Worm (Caenorhabditis elegans) whole organism, L1 larva: ENCODE data around the gene sru-37.

Source experiments
- C04F5.9 ChIP-seq: sonication (generic microtip); optimal IDR thresholded peaks from 2 replicates; lab custom pipeline; 2016; ENCODE audit warnings: missing genetic modification characterization, missing compliant biosample characterization
- C16A3.4 ChIP-seq: fragments of 150-350 bp; optimal IDR thresholded peaks from 2 replicates; lab custom pipeline; 2014; ENCODE audit warnings: missing biosample characterization, missing genetic modification characterization
- F16B12.6 ChIP-seq: fragments of 150-350 bp; optimal IDR thresholded peaks from 2 replicates; lab custom pipeline; 2014; ENCODE audit warnings: missing biosample characterization, missing genetic modification characterization
- blmp-1 ChIP-seq: fragments of 150-350 bp; optimal IDR thresholded peaks from 2 replicates; lab custom pipeline; 2014; ENCODE audit warnings: missing biosample characterization, missing genetic modification characterization
- ceh-90 ChIP-seq: sonication (generic microtip); optimal IDR thresholded peaks from 2 replicates; lab custom pipeline; 2016; ENCODE audit warnings: missing genetic modification characterization, missing compliant biosample characterization
- dpl-1 ChIP-seq, 3 experiments: fragments of 150-350 bp in 2 of 3; sonication (generic microtip) in 1 of 3; optimal IDR thresholded peaks; 2 replicates each; lab custom pipeline; 2014 to 2017; ENCODE audit warnings: missing biosample characterization in 3 of 3, missing genetic modification characterization in 3 of 3, missing genetic modification reagents in 3 of 3
- efl-3 ChIP-seq: fragments of 200-800 bp; sonication (Bioruptor generic); optimal IDR thresholded peaks from 2 replicates; lab custom pipeline; 2018; ENCODE audit warnings: mild to moderate bottlenecking, missing genetic modification characterization, missing compliant biosample characterization
- egl-13 ChIP-seq: sonication (generic microtip); optimal IDR thresholded peaks from 2 replicates; lab custom pipeline; 2016; ENCODE audit warnings: missing genotype, missing genetic modification reagents, missing genetic modification characterization, missing compliant biosample characterization
- egl-27 ChIP-seq, 2 experiments: fragments of 150-350 bp in 1 of 2; sonication (generic microtip); optimal IDR thresholded peaks; 3 replicates each; lab custom pipeline; 2017 to 2018; ENCODE audit warnings: missing biosample characterization in 2 of 2, missing genetic modification characterization in 2 of 2, missing genetic modification reagents in 2 of 2
- elt-2 ChIP-seq: sonication (generic microtip); optimal IDR thresholded peaks from 2 replicates; lab custom pipeline; 2016; ENCODE audit warnings: missing genetic modification characterization, mild to moderate bottlenecking, inconsistent platforms, missing compliant biosample characterization, missing genetic modification reagents
- ets-5 ChIP-seq: fragments of 200-800 bp; sonication (Bioruptor generic); IDR thresholded peaks from 2 replicates; pipeline ENCODE4 v1.3.6; 2022; ENCODE audit warnings: missing genetic modification characterization, missing compliant biosample characterization
- fkh-4 ChIP-seq: sonication (generic microtip); optimal IDR thresholded peaks from 2 replicates; lab custom pipeline; 2016; ENCODE audit warnings: missing compliant biosample characterization, missing genetic modification characterization, borderline replicate concordance
- fos-1 ChIP-seq: fragments of 150-350 bp; optimal IDR thresholded peaks from 2 replicates; lab custom pipeline; 2014; ENCODE audit warnings: missing biosample characterization, missing genetic modification characterization
- grh-1 ChIP-seq: fragments of 200-800 bp; sonication (Bioruptor generic); IDR thresholded peaks from 2 replicates; pipeline ENCODE4 v1.3.6; 2022; ENCODE audit warnings: missing genetic modification reagents, missing genetic modification characterization, missing compliant biosample characterization
- jun-1 ChIP-seq: fragments of 150-350 bp; optimal IDR thresholded peaks from 2 replicates; lab custom pipeline; 2014; ENCODE audit warnings: missing biosample characterization, missing genetic modification reagents, missing genetic modification characterization
- lin-13 ChIP-seq: fragments of 150-350 bp; optimal IDR thresholded peaks from 2 replicates; lab custom pipeline; 2014; ENCODE audit warnings: missing biosample characterization, missing genetic modification reagents, missing genetic modification characterization
- lin-14 ChIP-seq: fragments of 200-800 bp; sonication (Bioruptor generic); optimal IDR thresholded peaks from 2 replicates; lab custom pipeline; 2018; ENCODE audit warnings: mild to moderate bottlenecking, missing genetic modification characterization, moderate library complexity, missing compliant biosample characterization
- lin-15B ChIP-seq: fragments of 150-350 bp; sonication (generic microtip); optimal IDR thresholded peaks from 3 replicates; lab custom pipeline; 2014; ENCODE audit warnings: missing biosample characterization, missing genetic modification characterization
- lsy-2 ChIP-seq, 2 experiments: fragments of 150-350 bp; optimal IDR thresholded peaks; 2 replicates each; lab custom pipeline; 2014; ENCODE audit warnings: missing biosample characterization in 2 of 2, missing genetic modification characterization in 2 of 2
- mdl-1 ChIP-seq, 2 experiments: fragments of 150-350 bp; optimal IDR thresholded peaks; 2 replicates each; lab custom pipeline; 2014 to 2017; ENCODE audit warnings: missing biosample characterization in 2 of 2, missing genetic modification characterization in 2 of 2, inconsistent platforms in 1 of 2
- mep-1 ChIP-seq: fragments of 150-350 bp; optimal IDR thresholded peaks from 2 replicates; lab custom pipeline; 2014; ENCODE audit warnings: missing biosample characterization, missing genetic modification characterization
- nhr-11 ChIP-seq: fragments of 150-350 bp; optimal IDR thresholded peaks from 2 replicates; lab custom pipeline; 2014; ENCODE audit warnings: missing biosample characterization, missing genetic modification characterization
- nhr-20 ChIP-seq: sonication (generic microtip); optimal IDR thresholded peaks from 2 replicates; lab custom pipeline; 2016; ENCODE audit warnings: mild to moderate bottlenecking, missing genetic modification characterization, missing compliant biosample characterization
- nhr-47 ChIP-seq: sonication (generic microtip); optimal IDR thresholded peaks from 2 replicates; lab custom pipeline; 2016; ENCODE audit warnings: mild to moderate bottlenecking, missing genetic modification characterization, moderate library complexity, missing compliant biosample characterization
- nhr-71 ChIP-seq: sonication (generic microtip); optimal IDR thresholded peaks from 2 replicates; lab custom pipeline; 2016; ENCODE audit warnings: mild to moderate bottlenecking, missing genetic modification characterization, moderate library complexity, missing compliant biosample characterization
- nhr-76 ChIP-seq: sonication (generic microtip); optimal IDR thresholded peaks from 2 replicates; lab custom pipeline; 2017; ENCODE audit warnings: missing biosample characterization, missing genetic modification characterization
- nhr-77 ChIP-seq: fragments of 150-350 bp; optimal IDR thresholded peaks from 2 replicates; lab custom pipeline; 2014; ENCODE audit warnings: missing biosample characterization, missing genetic modification characterization
- pag-3 ChIP-seq: sonication (generic microtip); optimal IDR thresholded peaks from 2 replicates; lab custom pipeline; 2017; ENCODE audit warnings: missing genetic modification characterization, mild to moderate bottlenecking, missing compliant biosample characterization, antibody characterized with exemption, borderline replicate concordance; ENCODE audit not compliant: insufficient read depth
- pax-3 ChIP-seq: fragments of 200-800 bp; sonication (Bioruptor generic); optimal IDR thresholded peaks from 2 replicates; lab custom pipeline; 2018; ENCODE audit warnings: mild to moderate bottlenecking, missing genetic modification characterization, moderate library complexity, missing compliant biosample characterization
- pqm-1 ChIP-seq: sonication (generic microtip); optimal IDR thresholded peaks from 3 replicates; lab custom pipeline; 2017; ENCODE audit warnings: missing biosample characterization, missing genetic modification characterization
- snpc-4 ChIP-seq: fragments of 150-350 bp; optimal IDR thresholded peaks from 2 replicates; lab custom pipeline; 2014; ENCODE audit warnings: missing biosample characterization, missing genetic modification characterization
- sptf-1 ChIP-seq: fragments of 150-350 bp; optimal IDR thresholded peaks from 2 replicates; lab custom pipeline; 2014; ENCODE audit warnings: missing biosample characterization, missing genetic modification characterization
- sup-37 ChIP-seq: fragments of 200-800 bp; sonication (Bioruptor generic); optimal IDR thresholded peaks from 2 replicates; lab custom pipeline; 2018; ENCODE audit warnings: mild to moderate bottlenecking, missing genetic modification characterization, missing compliant biosample characterization
- swsn-7 ChIP-seq: sonication (generic microtip); optimal IDR thresholded peaks from 2 replicates; lab custom pipeline; 2016; ENCODE audit warnings: missing genetic modification characterization, missing compliant biosample characterization
- tlp-1 ChIP-seq: fragments of 150-350 bp; optimal IDR thresholded peaks from 2 replicates; lab custom pipeline; 2014; ENCODE audit warnings: missing biosample characterization, missing genetic modification characterization
- unc-86 ChIP-seq: sonication (generic microtip); optimal IDR thresholded peaks from 2 replicates; lab custom pipeline; 2016; ENCODE audit warnings: missing genetic modification characterization, missing compliant biosample characterization
- zag-1 ChIP-seq: fragments of 150-350 bp; optimal IDR thresholded peaks from 2 replicates; lab custom pipeline; 2014; ENCODE audit warnings: missing biosample characterization, missing genetic modification characterization

sru-37 gene

DNA sequence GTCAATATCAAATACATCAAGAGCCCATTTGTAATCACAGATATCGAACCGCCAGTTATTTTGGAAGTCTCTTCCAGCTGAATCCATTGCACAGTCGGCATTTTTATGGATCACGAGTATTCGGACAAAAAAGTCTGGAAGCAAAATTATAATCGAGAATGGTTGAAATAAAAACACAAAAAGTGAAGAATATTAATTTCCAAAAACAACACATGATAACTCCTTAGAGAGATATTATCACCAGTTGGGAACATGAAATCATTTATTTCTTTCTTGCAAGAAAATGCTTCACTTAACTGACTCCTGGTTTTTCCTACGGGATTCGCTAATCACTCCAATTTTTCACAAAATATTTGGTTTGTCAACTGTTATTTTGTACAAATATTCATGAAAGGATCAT lies 18.9 kb downstream of the sru-37 start, which contains the start of gene str-2:
Gene str-2 (minus strand): TSS at position 101 of the 400 bp plus-strand sequence.
- TF ChIP-seq elt-2 (tag; lab: Kevin White, UChicago) (no peak), blmp-1 (tag; lab: Kevin White, UChicago) (no peak), lin-13 (GFP tag; lab: Kevin White, UChicago) (no peak), nhr-76 (tag; lab: Kevin White, UChicago) (no peak), pqm-1 (tag; lab: Kevin White, UChicago) (no peak), nhr-71 (tag; lab: Kevin White, UChicago) (no peak), ets-5 (no peak), mep-1 (tag; lab: Kevin White, UChicago) (no peak), fkh-4 (tag; lab: Kevin White, UChicago) (no peak), pag-3 (no peak), zag-1 (tag; lab: Kevin White, UChicago) (no peak), F16B12.6 (tag; lab: Kevin White, UChicago) (no peak), C16A3.4 (tag; lab: Kevin White, UChicago) (no peak), sup-37 (GFP tag; lab: Kevin White, UChicago) (no peak), lin-15B (no peak), C04F5.9 (tag; lab: Kevin White, UChicago) (no peak), lsy-2 (tag; optimal IDR thresholded peaks at IDR 0.05; lab: Kevin White, UChicago) (no peak), nhr-20 (tag; lab: Kevin White, UChicago) (no peak), ceh-90 (tag; lab: Kevin White, UChicago) (no peak)

DNA sequence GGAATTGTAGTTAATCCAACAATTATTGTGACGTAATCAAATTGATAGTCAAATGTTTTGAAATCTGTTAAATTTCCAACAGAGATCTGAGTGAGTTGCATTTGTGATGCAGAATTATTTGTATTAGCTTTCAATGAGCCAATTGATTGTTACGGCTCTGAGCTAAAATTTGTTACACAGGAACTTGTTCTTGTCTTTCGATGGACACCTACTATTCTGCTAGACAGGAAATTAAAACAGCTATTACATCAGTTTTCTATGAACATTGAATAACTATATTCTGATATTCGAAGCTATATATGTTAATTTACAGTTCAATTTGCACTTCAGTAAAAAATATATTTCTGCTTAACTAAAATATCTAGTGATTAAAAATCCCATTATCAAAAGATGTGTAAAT lies 28.6 kb downstream of the sru-37 start, which contains the start of gene sru-40:
Gene sru-40 (minus strand): TSS at position 101 of the 400 bp plus-strand sequence.
- no peak for TF ChIP-seq fos-1
- no peak for TF ChIP-seq nhr-71 (tag; lab: Kevin White, UChicago)
- no peak for TF ChIP-seq nhr-76 (tag; lab: Kevin White, UChicago)
- TF ChIP-seq efl-3 (GFP tag; lab: Kevin White, UChicago): no peak
- TF ChIP-seq pax-3 (tag; lab: Kevin White, UChicago): no peak
- TF ChIP-seq mep-1 (tag; lab: Kevin White, UChicago): no peak
- TF ChIP-seq grh-1 (GFP tag; lab: Robert Waterston, UW): no peak
- no peak for TF ChIP-seq zag-1 (tag; lab: Kevin White, UChicago)

DNA sequence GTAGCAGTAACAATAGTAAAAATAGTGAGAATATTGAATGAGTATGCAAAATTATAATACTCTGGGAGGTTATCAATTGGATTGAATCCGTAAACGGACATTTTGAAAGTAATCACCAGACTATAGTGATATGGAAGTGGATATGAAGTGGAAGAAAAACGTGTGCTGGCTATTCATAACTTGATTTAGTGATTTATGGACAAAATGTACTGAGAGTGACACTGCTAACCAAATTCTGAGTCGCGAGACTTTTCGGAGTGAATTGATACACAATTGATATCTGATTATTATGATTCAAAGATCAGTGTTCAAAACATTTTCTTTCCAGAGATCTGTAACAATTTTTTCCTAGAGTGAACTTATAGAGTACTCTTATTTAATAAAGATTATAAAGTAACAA lies 30.7 kb downstream of the sru-37 start, which contains the start of gene sru-38:
Gene sru-38 (minus strand): TSS at position 101 of the 400 bp plus-strand sequence.
- TF ChIP-seq snpc-4 (no peak), lin-14 (GFP tag; lab: Kevin White, UChicago) (no peak), nhr-77 (tag; lab: Kevin White, UChicago) (no peak), jun-1 (no peak), fkh-4 (tag; lab: Kevin White, UChicago) (no peak), mdl-1 (tag; optimal IDR thresholded peaks at IDR 0.05; lab: Kevin White, UChicago) (no peak), unc-86 (no peak)
- TF ChIP-seq, all 84 proteins: peak for 0

DNA sequence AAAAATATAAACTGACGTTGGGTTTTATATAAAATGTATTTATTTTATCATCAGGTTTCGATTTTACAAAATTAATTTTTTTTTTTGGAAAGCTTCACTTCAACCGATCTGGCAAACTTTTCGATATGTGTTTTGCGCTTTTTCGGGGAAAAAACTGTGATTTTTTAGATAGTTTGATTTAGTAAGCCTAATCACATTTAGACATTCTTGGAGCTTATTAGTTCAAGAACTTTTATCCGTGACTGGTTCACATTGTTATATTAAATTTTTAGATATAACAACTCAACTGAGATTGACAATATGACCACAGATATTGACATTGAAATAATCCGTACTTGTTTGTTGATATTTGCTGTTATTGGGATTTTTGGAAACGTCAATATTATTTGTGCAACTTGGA lies 32.4 kb downstream of the sru-37 start, which contains the start of gene srsx-21:
Gene srsx-21 (plus strand): TSS at position 301 of the 400 bp plus-strand sequence.
- TF ChIP-seq swsn-7 (tag; lab: Kevin White, UChicago) (no peak), nhr-77 (tag; lab: Kevin White, UChicago) (no peak), nhr-11 (tag; lab: Kevin White, UChicago) (no peak), pax-3 (tag; lab: Kevin White, UChicago) (no peak), elt-2 (tag; lab: Kevin White, UChicago) (no peak), egl-27 (tag; optimal IDR thresholded peaks at IDR 0.05; lab: Kevin White, UChicago) (no peak), nhr-47 (tag; lab: Kevin White, UChicago) (no peak), dpl-1 (GFP tag; optimal IDR thresholded peaks at IDR 0.05; lab: Kevin White, UChicago) (no peak), egl-13 (tag; lab: Kevin White, UChicago) (no peak), tlp-1 (tag; lab: Kevin White, UChicago) (no peak), sptf-1 (no peak)
